Worm (Caenorhabditis elegans) whole organism, young adult: ENCODE measurements around the gene idpb-4.

ENCODE experiments used
- chd-7 ChIP-seq: sonication (generic microtip); optimal IDR thresholded peaks from 2 replicates; lab custom pipeline; 2016; ENCODE audit warnings: mild to moderate bottlenecking, missing genetic modification characterization, moderate library complexity, missing compliant biosample characterization
- dpl-1 ChIP-seq: fragments of 150-350 bp; optimal IDR thresholded peaks from 2 replicates; lab custom pipeline; 2014; ENCODE audit warnings: missing biosample characterization, missing genetic modification reagents, missing genetic modification characterization
- gei-17 ChIP-seq: fragments of 200-800 bp; sonication (Bioruptor generic); optimal IDR thresholded peaks from 2 replicates; lab custom pipeline; 2018; ENCODE audit warnings: mild to moderate bottlenecking, missing genetic modification characterization, missing compliant biosample characterization

- TF ChIP-seq dpl-1 (GFP tag; lab: Kevin White, UChicago) (no peak), gei-17 (GFP tag; lab: Kevin White, UChicago) (no peak), chd-7 (tag; lab: Kevin White, UChicago) (no peak)
Measured at ce11 chrII:8710317-8710716, 27.0 kb downstream of the idpb-4 start, which contains the start of gene srg-15.
